Fruit fly (Drosophila melanogaster): ENCODE measurements around the gene CG18284.
A peak's percentile ranks its signal among the peaks of the same experiment; 100 is the strongest.

CG18284 gene

DNA sequence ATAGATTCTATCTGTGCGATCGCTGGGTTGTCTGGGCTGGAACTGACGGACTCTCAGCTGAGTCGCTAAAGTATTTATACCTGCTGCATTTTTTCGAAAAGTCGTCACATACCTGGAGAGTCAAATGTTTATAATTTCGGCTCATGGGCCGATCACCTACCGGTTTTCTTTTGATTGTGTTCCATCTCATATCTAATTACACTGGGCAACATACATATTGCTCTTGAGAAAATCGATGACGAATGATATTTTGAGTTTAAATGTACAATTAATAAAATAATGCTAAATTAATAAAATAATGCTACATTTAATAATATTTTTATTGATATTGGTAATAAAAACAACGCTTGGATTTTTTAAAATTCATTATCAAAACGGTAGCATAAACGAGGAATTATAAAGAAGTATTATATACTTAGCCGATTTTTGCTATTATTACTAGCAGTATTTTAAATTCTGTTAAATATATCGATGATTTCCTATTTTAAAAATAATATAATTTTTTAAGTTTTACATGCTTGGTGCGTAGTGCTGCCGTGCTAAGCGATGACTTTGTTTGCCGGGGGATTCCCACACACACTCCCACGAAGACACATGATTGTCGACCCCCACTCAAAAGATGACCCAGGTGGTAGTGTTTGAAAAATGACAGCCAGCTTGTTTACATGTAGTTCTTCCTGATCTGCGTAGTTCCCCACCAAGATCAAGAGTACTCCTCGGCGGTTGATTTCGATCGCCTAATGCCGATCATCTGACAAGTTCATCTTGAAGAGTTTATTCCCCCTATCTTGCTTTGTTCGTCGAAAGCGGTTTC lies 45.7 kb downstream of the CG18284 start, which contains the start of gene CG7294 (continued):
- TF ChIP-seq CG10209 (GFP tag; optimal IDR thresholded peaks at IDR 0.05) (peak; percentile 5), Mes4 (GFP tag; optimal IDR thresholded peaks at IDR 0.05) (no peak), Nf-YA (GFP tag; IDR thresholded peaks at IDR 0.05) (no peak), Adf1 (GFP tag; IDR thresholded peaks at IDR 0.05) (no peak), CG8089 (GFP tag; optimal IDR thresholded peaks at IDR 0.05) (no peak), Hmx (GFP tag; optimal IDR thresholded peaks at IDR 0.05) (no peak), CG6654 (GFP tag; optimal IDR thresholded peaks at IDR 0.05) (no peak), MTF-1 (GFP tag; optimal IDR thresholded peaks at IDR 0.05; ENCODE audit: borderline replicate concordance) (no peak), CG12391 (tag; optimal IDR thresholded peaks at IDR 0.05) (peak; percentile 37), fd3F (GFP tag; optimal IDR thresholded peaks at IDR 0.05) (no peak), CG12659 (GFP tag; optimal IDR thresholded peaks at IDR 0.05) (peak; percentile 20), nmo (GFP tag; optimal IDR thresholded peaks at IDR 0.05) (peak; percentile 37), gem (tag; optimal IDR thresholded peaks at IDR 0.05) (peak; percentile 67), fd96Cb (tag; optimal IDR thresholded peaks at IDR 0.05) (no peak), Usf (GFP tag; optimal IDR thresholded peaks at IDR 0.05) (no peak), nom (GFP tag; optimal IDR thresholded peaks at IDR 0.05) (no peak), Dbx (GFP tag; IDR thresholded peaks at IDR 0.05) (no peak), CG34422 (GFP tag; IDR thresholded peaks at IDR 0.05) (no peak), CG14710 (tag; optimal IDR thresholded peaks at IDR 0.05) (peak; percentile 20), lmd (GFP tag; IDR thresholded peaks at IDR 0.05) (no peak), CG2678 (tag; optimal IDR thresholded peaks at IDR 0.05) (peak; percentile 61), gsb-n (tag; optimal IDR thresholded peaks at IDR 0.05) (peak; percentile 11), CG7556 (GFP tag; optimal IDR thresholded peaks at IDR 0.05) (peak; percentile 49), Ptx1 (GFP tag; IDR thresholded peaks at IDR 0.05) (no peak), HLH54F (GFP tag; optimal IDR thresholded peaks at IDR 0.05) (no peak), CG4360 (GFP tag; IDR thresholded peaks at IDR 0.05) (no peak), CG5245 (GFP tag; optimal IDR thresholded peaks at IDR 0.05) (no peak), org-1 (GFP tag; optimal IDR thresholded peaks at IDR 0.05) (no peak), Dp (GFP tag; optimal IDR thresholded peaks at IDR 0.05) (no peak), dmrt11E (tag; optimal IDR thresholded peaks at IDR 0.05) (peak; percentile 56), Xbp1 (GFP tag; optimal IDR thresholded peaks at IDR 0.05) (no peak), Doc2 (GFP tag; IDR thresholded peaks at IDR 0.05) (no peak), bowl (GFP tag; IDR thresholded peaks at IDR 0.05) (no peak), CG6765 (GFP tag; optimal IDR thresholded peaks at IDR 0.05) (no peak), CG6254 (GFP tag; optimal IDR thresholded peaks at IDR 0.05) (no peak), CG8924 (tag; optimal IDR thresholded peaks at IDR 0.05) (peak; percentile 25), Spps (tag; optimal IDR thresholded peaks at IDR 0.05) (no peak), Hsf (GFP tag; optimal IDR thresholded peaks at IDR 0.05) (no peak), dan (GFP tag; IDR thresholded peaks at IDR 0.05) (no peak), CG10979 (tag; optimal IDR thresholded peaks at IDR 0.05) (peak; percentile 54), CG13894 (tag; optimal IDR thresholded peaks at IDR 0.05) (peak; percentile 38), MBD-R2 (GFP tag; IDR thresholded peaks at IDR 0.05) (no peak), CG7839 (tag; optimal IDR thresholded peaks at IDR 0.05) (peak; percentile 28), nau (GFP tag; optimal IDR thresholded peaks at IDR 0.05) (no peak), jing (GFP tag; optimal IDR thresholded peaks at IDR 0.05) (no peak), stc (GFP tag; IDR thresholded peaks at IDR 0.05) (no peak), Deaf1 (tag; optimal IDR thresholded peaks at IDR 0.05) (no peak), bbx (GFP tag; IDR thresholded peaks at IDR 0.05; ENCODE audit: partially characterized antibody) (no peak), CG17361 (GFP tag; IDR thresholded peaks at IDR 0.05) (peak; percentile 66)
